Fruit fly (Drosophila melanogaster) S2 (cell line): ENCODE measurements around the gene ND-ASHI.

Experiments used
- CG8478 ChIP-seq: fragments of >200 bp; optimal IDR thresholded peaks from 2 replicates; lab custom pipeline; 2018
- CTCF ChIP-seq, 2 experiments: fragments of >200 bp; optimal IDR thresholded peaks; 2 replicates each; lab custom pipeline; 2018

- TF ChIP-seq CG8478 (no peak), CTCF (optimal IDR thresholded peaks at IDR 0.05; lab: Kevin White, UChicago) (no peak)
Measured at dm6 chrX:6677826-6678489, 960 bp downstream of the ND-ASHI start, which contains the start of gene Fum1.
